2 fruit fly cellular contexts compared by ENCODE assay signal in the genomic region with DNA sequence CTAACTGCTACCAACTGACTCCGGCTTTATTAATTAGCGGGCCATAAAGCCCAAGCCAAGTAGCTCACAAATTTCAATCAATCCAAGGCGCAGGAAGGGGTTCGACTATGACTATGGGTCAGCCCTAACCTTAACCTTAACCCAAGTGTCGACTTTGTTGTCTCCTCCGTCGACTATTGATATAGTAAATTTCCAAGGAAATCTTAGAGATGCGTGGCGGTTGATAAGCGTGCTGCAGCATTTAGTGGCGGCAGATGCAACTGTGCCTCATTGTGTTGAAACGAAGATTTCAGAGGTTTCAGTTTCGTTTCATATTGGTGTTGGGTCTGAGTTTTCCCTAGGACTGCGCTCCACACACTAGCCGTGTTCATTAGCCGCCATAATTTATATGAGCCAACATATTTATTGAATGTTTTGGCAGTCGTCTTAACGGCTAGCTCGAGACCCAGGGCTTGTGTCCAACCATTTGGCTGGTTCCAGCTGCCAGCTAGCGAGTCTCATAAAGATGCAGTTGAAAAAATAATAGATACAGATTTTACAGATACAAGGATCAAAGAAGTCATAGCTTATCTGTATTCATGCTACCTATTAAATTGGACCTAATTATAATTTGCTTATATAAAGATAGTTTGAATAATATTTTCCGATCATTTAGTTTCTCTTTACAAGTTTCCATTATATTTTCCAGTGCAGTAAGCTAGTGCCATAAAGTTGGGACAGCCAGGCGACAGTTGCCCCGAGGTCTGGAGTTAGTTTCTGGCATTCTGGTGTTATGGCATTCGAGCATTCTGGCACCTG.
A peak's percentile ranks its signal among the peaks of the same experiment; 100 is the strongest.
TF ChIP-seq lines count a peak whose summit lies in the region.

No protein-coding gene starts in this region.

- no peak for TF ChIP-seq CTCF in whole organism, embryonic (GFP tag; optimal IDR thresholded peaks at IDR 0.05; lab: Kevin White, UChicago)

TF ChIP-seq in whole organism, embryonic, 481 proteins besides CTCF, POLR2A, EP300 and RAD21 (continues in another document):
- no peak for TF ChIP-seq Sin3A (optimal IDR thresholded peaks at IDR 0.05; lab: Kevin White, UChicago)
- TF ChIP-seq sens (GFP tag; lab: Kevin White, UChicago) = peak; percentile 75
- TF ChIP-seq CG9609 (GFP tag; optimal IDR thresholded peaks at IDR 0.05; lab: Kevin White, UChicago) = no peak
- TF ChIP-seq amos (GFP tag; IDR thresholded peaks at IDR 0.05; lab: Robert Waterston, UW; ENCODE audit: partially characterized antibody) = no peak
- peak; percentile 17 for TF ChIP-seq Med (GFP tag; lab: Kevin White, UChicago)
- TF ChIP-seq Stat92E (GFP tag; optimal IDR thresholded peaks at IDR 0.05; lab: Kevin White, UChicago) = peak in 1 of 3 experiments; percentile 94
- TF ChIP-seq CG4328 (GFP tag; optimal IDR thresholded peaks at IDR 0.05; lab: Kevin White, UChicago) = no peak
- no peak for TF ChIP-seq Hr3 (GFP tag; optimal IDR thresholded peaks at IDR 0.05; lab: Kevin White, UChicago)
- TF ChIP-seq unpg (GFP tag; optimal IDR thresholded peaks at IDR 0.05; lab: Kevin White, UChicago) = peak; percentile 2
- TF ChIP-seq chif (GFP tag; optimal IDR thresholded peaks at IDR 0.05; lab: Kevin White, UChicago) = peak in 1 of 2 experiments; percentile 5
- peak; percentile 35 for TF ChIP-seq zf30C (GFP tag; optimal IDR thresholded peaks at IDR 0.05; lab: Kevin White, UChicago)
- no peak for TF ChIP-seq CG11504 (tag; optimal IDR thresholded peaks at IDR 0.05; lab: Kevin White, UChicago)
- TF ChIP-seq ac (GFP tag; optimal IDR thresholded peaks at IDR 0.05; lab: Kevin White, UChicago) = peak; percentile 47
- TF ChIP-seq CG14710 (tag; optimal IDR thresholded peaks at IDR 0.05; lab: Kevin White, UChicago) = peak; percentile 39
- TF ChIP-seq grau (tag; optimal IDR thresholded peaks at IDR 0.05; lab: Kevin White, UChicago) = peak; percentile 23
- no peak for TF ChIP-seq fd64A (GFP tag; optimal IDR thresholded peaks at IDR 0.05; lab: Kevin White, UChicago)
- TF ChIP-seq CG17361 (GFP tag; IDR thresholded peaks at IDR 0.05; lab: Robert Waterston, UW) = 0 out of 3 replicates have a peak, but pooled peaks have one; percentile 24
- TF ChIP-seq CG9727 (GFP tag; optimal IDR thresholded peaks at IDR 0.05; lab: Kevin White, UChicago) = peak; percentile 8
- TF ChIP-seq phol (tag; optimal IDR thresholded peaks at IDR 0.05; lab: Kevin White, UChicago) = peak; percentile 31
- TF ChIP-seq nmo (GFP tag; optimal IDR thresholded peaks at IDR 0.05; lab: Kevin White, UChicago) = peak; percentile 8
- TF ChIP-seq CG2202 (tag; optimal IDR thresholded peaks at IDR 0.05; lab: Kevin White, UChicago) = peak; percentile 3
- no peak for TF ChIP-seq Aef1 (GFP tag; IDR thresholded peaks at IDR 0.05; lab: Robert Waterston, UW)
- no peak for TF ChIP-seq CG1603 (tag; optimal IDR thresholded peaks at IDR 0.05; lab: Kevin White, UChicago)
- no peak for TF ChIP-seq Sry-β (GFP tag; optimal IDR thresholded peaks at IDR 0.05; lab: Kevin White, UChicago)
- TF ChIP-seq ham (GFP tag; IDR thresholded peaks at IDR 0.05; lab: Robert Waterston, UW) = no peak
- TF ChIP-seq dmrt11E (tag; optimal IDR thresholded peaks at IDR 0.05; lab: Kevin White, UChicago) = peak; percentile 80
- TF ChIP-seq zfh2 (GFP tag; optimal IDR thresholded peaks at IDR 0.05; lab: Kevin White, UChicago) = no peak
- no peak for TF ChIP-seq CG17359 (tag; optimal IDR thresholded peaks at IDR 0.05; lab: Kevin White, UChicago)
- peak; percentile 37 for TF ChIP-seq CG17829 (tag; optimal IDR thresholded peaks at IDR 0.05; lab: Kevin White, UChicago)
- no peak for TF ChIP-seq CG3281 (GFP tag; optimal IDR thresholded peaks at IDR 0.05; lab: Kevin White, UChicago)
- no peak for TF ChIP-seq Scr (GFP tag; IDR thresholded peaks at IDR 0.05; lab: Robert Waterston, UW; ENCODE audit: partially characterized antibody)
- TF ChIP-seq lola (GFP tag; optimal IDR thresholded peaks at IDR 0.05; lab: Kevin White, UChicago) = peak in 1 of 3 experiments; percentile 64
- TF ChIP-seq Dek (tag; optimal IDR thresholded peaks at IDR 0.05; lab: Kevin White, UChicago) = no peak
- TF ChIP-seq CG7271 (tag; optimal IDR thresholded peaks at IDR 0.05; lab: Kevin White, UChicago) = no peak
- TF ChIP-seq bbx (GFP tag; IDR thresholded peaks at IDR 0.05; lab: Robert Waterston, UW; ENCODE audit: partially characterized antibody) = no peak
- no peak for TF ChIP-seq CG4820 (GFP tag; optimal IDR thresholded peaks at IDR 0.05; lab: Kevin White, UChicago)
- TF ChIP-seq CG12391 (tag; optimal IDR thresholded peaks at IDR 0.05; lab: Kevin White, UChicago) = peak; percentile 26
- no peak for TF ChIP-seq sna (GFP tag; IDR thresholded peaks at IDR 0.05; lab: Robert Waterston, UW; ENCODE audit: partially characterized antibody)
- no peak for TF ChIP-seq CG4730 (GFP tag; IDR thresholded peaks at IDR 0.05; lab: Robert Waterston, UW)
- peak; percentile 26 for TF ChIP-seq CG10267 (tag; optimal IDR thresholded peaks at IDR 0.05; lab: Kevin White, UChicago)
- TF ChIP-seq gem (tag; optimal IDR thresholded peaks at IDR 0.05; lab: Kevin White, UChicago) = peak; percentile 39

TF ChIP-seq in whole organism, prepupa, 60 proteins besides CTCF, POLR2A, EP300 and RAD21:
- peak; percentile 10 for TF ChIP-seq Eip78C (GFP tag; lab: Kevin White, UChicago)
- TF ChIP-seq CG32006 (GFP tag; optimal IDR thresholded peaks at IDR 0.05; lab: Kevin White, UChicago) = no peak

Comparison
In these comparisons a context has a peak if more than half of its experiments do, and no peak if none do; other contexts are left out.
1. Of the 7 proteins assayed by ChIP-seq in both whole organism, embryonic and whole organism, prepupa: peak only in whole organism, embryonic: Blimp-1; only in whole organism, prepupa: none; in both: none; in neither: 6.